Worm (Caenorhabditis elegans) whole organism, late embryonic: ENCODE results near the gene pmt-1.

ENCODE experiments used
- C08G9.2 ChIP-seq: sonication (generic microtip); optimal IDR thresholded peaks from 2 replicates; lab custom pipeline; 2016; ENCODE audit warnings: mild to moderate bottlenecking, missing genetic modification characterization, moderate library complexity, missing compliant biosample characterization
- F13H6.1 ChIP-seq: sonication (generic microtip); optimal IDR thresholded peaks from 2 replicates; lab custom pipeline; 2016; ENCODE audit warnings: missing genetic modification characterization, missing compliant biosample characterization
- K09A11.1 ChIP-seq: sonication (generic microtip); optimal IDR thresholded peaks from 2 replicates; lab custom pipeline; 2017; ENCODE audit warnings: antibody characterized with exemption, mild to moderate bottlenecking, missing genetic modification characterization, missing compliant biosample characterization; ENCODE audit not compliant: insufficient read depth
- T23F11.4 ChIP-seq: fragments of 200-800 bp; sonication (Bioruptor generic); optimal IDR thresholded peaks from 2 replicates; lab custom pipeline; 2018; ENCODE audit warnings: mild to moderate bottlenecking, missing genetic modification characterization, missing compliant biosample characterization
- ceh-18 ChIP-seq: sonication (generic microtip); optimal IDR thresholded peaks from 2 replicates; lab custom pipeline; 2016; ENCODE audit warnings: missing genetic modification characterization, missing compliant biosample characterization
- ceh-19 ChIP-seq: fragments of 200-800 bp; sonication (Bioruptor generic); optimal IDR thresholded peaks from 2 replicates; lab custom pipeline; 2018; ENCODE audit warnings: mild to moderate bottlenecking, missing genetic modification characterization, missing compliant biosample characterization
- ceh-2 ChIP-seq: sonication (generic microtip); optimal IDR thresholded peaks from 2 replicates; lab custom pipeline; 2016; ENCODE audit warnings: missing genotype, missing genetic modification characterization, missing compliant biosample characterization
- ceh-22 ChIP-seq: sonication (generic microtip); optimal IDR thresholded peaks from 2 replicates; lab custom pipeline; 2017; ENCODE audit warnings: missing biosample characterization, missing genetic modification characterization
- ceh-30 ChIP-seq: fragments of 150-350 bp; optimal IDR thresholded peaks from 2 replicates; lab custom pipeline; 2014; ENCODE audit warnings: missing biosample characterization, missing genetic modification characterization
- ceh-31 ChIP-seq: sonication (generic microtip); optimal IDR thresholded peaks from 2 replicates; lab custom pipeline; 2016; ENCODE audit warnings: missing genetic modification characterization, missing compliant biosample characterization
- ceh-45 ChIP-seq: fragments of 200-800 bp; sonication (Bioruptor generic); IDR thresholded peaks from 2 replicates; pipeline ENCODE4 v1.3.6; 2022; ENCODE audit warnings: missing genetic modification reagents, missing genetic modification characterization, missing compliant biosample characterization
- che-1 ChIP-seq: sonication (generic microtip); optimal IDR thresholded peaks from 2 replicates; lab custom pipeline; 2016; ENCODE audit warnings: mild to moderate bottlenecking, missing genetic modification characterization, missing compliant biosample characterization
- dmd-4 ChIP-seq: sonication (generic microtip); optimal IDR thresholded peaks from 2 replicates; lab custom pipeline; 2016; ENCODE audit warnings: borderline replicate concordance, missing genetic modification characterization, missing compliant biosample characterization
- fax-1 ChIP-seq: sonication (generic microtip); optimal IDR thresholded peaks from 2 replicates; lab custom pipeline; 2016; ENCODE audit warnings: missing genotype, missing genetic modification characterization, missing compliant biosample characterization
- fkh-10 ChIP-seq: fragments of 150-350 bp; optimal IDR thresholded peaks from 2 replicates; lab custom pipeline; 2014; ENCODE audit warnings: missing biosample characterization, missing genetic modification reagents, missing genetic modification characterization
- fkh-6 ChIP-seq: sonication (generic microtip); optimal IDR thresholded peaks from 2 replicates; lab custom pipeline; 2016; ENCODE audit warnings: missing genetic modification characterization, missing compliant biosample characterization
- gmeb-2 ChIP-seq: sonication (generic microtip); optimal IDR thresholded peaks from 2 replicates; lab custom pipeline; 2016; ENCODE audit warnings: missing genetic modification characterization, inconsistent platforms, missing compliant biosample characterization
- hlh-30 ChIP-seq: sonication (generic microtip); optimal IDR thresholded peaks from 2 replicates; lab custom pipeline; 2017; ENCODE audit warnings: antibody characterized with exemption, missing genetic modification characterization, missing compliant biosample characterization; ENCODE audit not compliant: insufficient read depth
- hlh-8 ChIP-seq: sonication (generic microtip); optimal IDR thresholded peaks from 2 replicates; lab custom pipeline; 2016; ENCODE audit warnings: missing genotype, missing genetic modification characterization, missing compliant biosample characterization
- lim-6 ChIP-seq: sonication (generic microtip); optimal IDR thresholded peaks from 2 replicates; lab custom pipeline; 2016; ENCODE audit warnings: missing genetic modification characterization, missing compliant biosample characterization
- lin-11 ChIP-seq: fragments of 200-800 bp; sonication (Bioruptor generic); optimal IDR thresholded peaks from 2 replicates; lab custom pipeline; 2018; ENCODE audit warnings: mild to moderate bottlenecking, missing genetic modification characterization, missing compliant biosample characterization
- mec-3 ChIP-seq: sonication (generic microtip); optimal IDR thresholded peaks from 2 replicates; lab custom pipeline; 2016; ENCODE audit warnings: borderline replicate concordance, missing genetic modification characterization, missing compliant biosample characterization
- nhr-232 ChIP-seq: sonication (generic microtip); optimal IDR thresholded peaks from 2 replicates; lab custom pipeline; 2016; ENCODE audit warnings: missing genetic modification characterization, missing compliant biosample characterization
- pag-3 ChIP-seq: sonication (generic microtip); optimal IDR thresholded peaks from 2 replicates; lab custom pipeline; 2016; ENCODE audit warnings: missing compliant biosample characterization, missing genetic modification characterization, borderline replicate concordance
- pax-1 ChIP-seq: fragments of 150-350 bp; optimal IDR thresholded peaks from 2 replicates; lab custom pipeline; 2014; ENCODE audit warnings: missing biosample characterization, missing genetic modification characterization
- pha-4 ChIP-seq: fragments of 150-350 bp; optimal IDR thresholded peaks from 2 replicates; lab custom pipeline; 2018; ENCODE audit warnings: missing biosample characterization, missing genetic modification reagents, missing genetic modification characterization
- pros-1 ChIP-seq: fragments of 150-350 bp; optimal IDR thresholded peaks from 2 replicates; lab custom pipeline; 2014; ENCODE audit warnings: missing biosample characterization, missing genetic modification reagents, missing genetic modification characterization
- rnt-1 ChIP-seq: sonication (generic microtip); optimal IDR thresholded peaks from 2 replicates; lab custom pipeline; 2016; ENCODE audit warnings: missing genetic modification characterization, missing compliant biosample characterization
- sdc-2 ChIP-seq: sonication (generic microtip); optimal IDR thresholded peaks from 2 replicates; lab custom pipeline; 2016; ENCODE audit warnings: missing genotype, missing genetic modification characterization, missing compliant biosample characterization
- sox-4 ChIP-seq: sonication (generic microtip); optimal IDR thresholded peaks from 2 replicates; lab custom pipeline; 2017; ENCODE audit warnings: mild to moderate bottlenecking, missing genetic modification characterization, inconsistent platforms, missing compliant biosample characterization
- syd-9 ChIP-seq: sonication (generic microtip); optimal IDR thresholded peaks from 2 replicates; lab custom pipeline; 2016; ENCODE audit warnings: mild to moderate bottlenecking, missing genetic modification characterization, moderate library complexity, missing compliant biosample characterization
- tbx-2 ChIP-seq: sonication (generic microtip); optimal IDR thresholded peaks from 2 replicates; lab custom pipeline; 2016; ENCODE audit warnings: missing genetic modification characterization, missing compliant biosample characterization
- unc-42 ChIP-seq: sonication (generic microtip); optimal IDR thresholded peaks from 2 replicates; lab custom pipeline; 2016; ENCODE audit warnings: missing genotype, missing genetic modification characterization, missing compliant biosample characterization
- unc-55 ChIP-seq: sonication (generic microtip); optimal IDR thresholded peaks from 2 replicates; lab custom pipeline; 2017; ENCODE audit warnings: missing biosample characterization, missing genetic modification reagents, missing genetic modification characterization
- zip-5 ChIP-seq: sonication (generic microtip); optimal IDR thresholded peaks from 2 replicates; lab custom pipeline; 2016; ENCODE audit warnings: missing genetic modification characterization, missing compliant biosample characterization
- ztf-16 ChIP-seq: sonication (generic microtip); optimal IDR thresholded peaks from 2 replicates; lab custom pipeline; 2017; ENCODE audit warnings: missing genetic modification characterization, missing compliant biosample characterization

pmt-1 gene

DNA sequence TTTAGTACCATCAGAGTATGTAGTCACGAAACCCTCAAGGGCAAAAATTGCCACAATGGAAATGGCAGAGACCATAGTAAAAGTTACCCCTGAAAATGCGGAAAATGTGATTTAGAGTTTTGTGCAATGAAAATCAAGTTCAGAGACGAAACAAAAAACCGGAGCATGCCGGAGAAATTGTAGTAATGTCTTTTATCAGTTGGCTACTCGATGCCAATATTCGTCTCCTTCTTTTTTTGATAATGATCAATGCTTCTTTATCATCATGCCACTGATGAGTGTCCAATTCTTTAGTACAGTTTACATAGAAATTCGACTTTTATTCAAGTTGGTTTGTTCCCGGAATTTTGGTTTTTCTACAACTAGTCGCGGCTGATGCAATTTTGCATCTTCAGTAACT lies 46.6 kb downstream of the pmt-1 start, which contains the start of gene pho-1:
Gene pho-1, minus strand, starts transcription at position 89 of the 400 bp plus-strand sequence.
- TF ChIP-seq sdc-2 (no peak), K09A11.1 (no peak), dmd-4 (tag; lab: Kevin White, UChicago) (no peak), fax-1 (no peak), nhr-232 (tag; lab: Kevin White, UChicago) (no peak), pag-3 (no peak), pha-4 (tag; lab: Kevin White, UChicago) (no peak), gmeb-2 (tag; lab: Kevin White, UChicago) (no peak), ceh-22 (tag; lab: Kevin White, UChicago) (no peak)

DNA sequence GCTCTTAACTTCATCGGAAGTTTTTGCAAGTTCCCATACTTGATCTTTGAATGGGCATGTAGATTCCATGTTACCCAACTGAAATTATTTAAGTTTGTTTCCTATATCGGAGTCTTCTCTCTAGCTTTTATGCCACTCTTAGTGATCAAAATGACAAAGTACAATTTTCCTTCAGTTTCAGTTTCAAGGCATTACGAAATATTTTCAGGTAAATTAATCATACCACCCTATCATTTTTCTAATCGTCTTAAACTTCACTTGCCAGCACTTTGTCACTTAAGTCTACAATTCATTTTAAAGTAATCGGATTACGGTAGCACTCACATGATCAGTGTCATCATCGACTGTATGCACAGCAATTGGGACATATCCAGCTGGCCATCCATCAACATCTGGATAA lies 47.6 kb downstream of the pmt-1 start:
- no peak for TF ChIP-seq tbx-2 (tag; lab: Kevin White, UChicago)
- no peak for TF ChIP-seq C08G9.2 (tag; lab: Kevin White, UChicago)
- TF ChIP-seq lim-6: no peak
- no peak for TF ChIP-seq ztf-16 (tag; lab: Kevin White, UChicago)
- no peak for TF ChIP-seq fax-1
- no peak for TF ChIP-seq ceh-45 (GFP tag; lab: Robert Waterston, UW)
- no peak for TF ChIP-seq pag-3
- TF ChIP-seq rnt-1 (tag; lab: Kevin White, UChicago): no peak
- TF ChIP-seq pros-1 (tag; lab: Kevin White, UChicago): no peak
- no peak for TF ChIP-seq fkh-6 (tag; lab: Kevin White, UChicago)
- TF ChIP-seq fkh-10: no peak
- TF ChIP-seq ceh-30 (tag; lab: Kevin White, UChicago): no peak

DNA sequence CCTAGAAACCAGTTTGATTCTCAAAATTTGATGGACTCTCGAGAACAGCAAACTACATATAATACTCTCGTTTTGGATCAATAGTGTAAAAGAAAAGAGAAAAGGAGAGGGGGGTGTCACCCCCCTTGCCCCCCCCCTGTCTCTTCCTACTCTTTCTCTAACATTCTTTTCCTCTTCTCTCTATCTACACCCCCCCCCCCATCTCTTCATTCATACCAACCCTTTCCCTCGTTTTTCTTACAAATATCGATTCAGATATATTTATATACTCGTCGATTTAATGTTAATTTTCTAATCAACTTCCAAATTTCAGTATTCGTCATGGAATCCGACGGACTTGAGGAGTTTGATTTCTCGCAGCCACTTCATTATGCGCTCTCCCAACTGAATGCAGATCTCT lies 51.2 kb downstream of the pmt-1 start, which contains the start of gene EGAP2.1:
Gene EGAP2.1, plus strand, starts transcription at position 301 of the 400 bp plus-strand sequence.
- no peak for TF ChIP-seq sox-4 (tag; lab: Kevin White, UChicago)
- no peak for TF ChIP-seq hlh-30
- no peak for TF ChIP-seq hlh-8 (tag; lab: Kevin White, UChicago)
- no peak for TF ChIP-seq zip-5
- TF ChIP-seq dmd-4 (tag; lab: Kevin White, UChicago): no peak
- no peak for TF ChIP-seq mec-3 (tag; lab: Kevin White, UChicago)
- no peak for TF ChIP-seq fkh-6 (tag; lab: Kevin White, UChicago)
- no peak for TF ChIP-seq K09A11.1

DNA sequence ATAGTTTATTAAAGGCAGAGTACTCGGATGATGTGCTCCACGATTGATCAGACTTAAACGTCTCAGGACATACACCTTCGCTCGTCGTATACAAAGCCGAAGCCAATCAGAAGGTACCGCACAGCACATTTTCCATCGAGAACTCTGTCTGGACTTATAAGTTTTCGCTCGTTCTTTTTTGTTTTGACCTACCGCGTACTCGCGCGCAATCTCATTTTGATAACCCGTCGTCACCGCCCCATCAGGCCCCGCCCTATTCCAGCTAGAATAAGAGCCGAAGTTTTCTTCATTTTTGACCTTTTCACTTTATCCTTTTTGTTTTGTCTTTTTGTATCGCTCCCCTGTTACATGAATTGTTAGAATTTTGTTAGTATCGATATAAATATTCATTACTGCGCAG lies 52.7 kb downstream of the pmt-1 start, which contains the start of gene EGAP2.2:
Gene EGAP2.2, plus strand, starts transcription at position 301 of the 400 bp plus-strand sequence.
- TF ChIP-seq T23F11.4 (GFP tag; lab: Kevin White, UChicago) (no peak), rnt-1 (tag; lab: Kevin White, UChicago) (no peak), syd-9 (tag; lab: Kevin White, UChicago) (no peak), che-1 (tag; lab: Kevin White, UChicago) (no peak), tbx-2 (tag; lab: Kevin White, UChicago) (no peak), ceh-19 (GFP tag; lab: Kevin White, UChicago) (no peak), ceh-2 (tag; lab: Kevin White, UChicago) (no peak), F13H6.1 (tag; lab: Kevin White, UChicago) (no peak), sdc-2 (no peak), ztf-16 (tag; lab: Kevin White, UChicago) (no peak)

DNA sequence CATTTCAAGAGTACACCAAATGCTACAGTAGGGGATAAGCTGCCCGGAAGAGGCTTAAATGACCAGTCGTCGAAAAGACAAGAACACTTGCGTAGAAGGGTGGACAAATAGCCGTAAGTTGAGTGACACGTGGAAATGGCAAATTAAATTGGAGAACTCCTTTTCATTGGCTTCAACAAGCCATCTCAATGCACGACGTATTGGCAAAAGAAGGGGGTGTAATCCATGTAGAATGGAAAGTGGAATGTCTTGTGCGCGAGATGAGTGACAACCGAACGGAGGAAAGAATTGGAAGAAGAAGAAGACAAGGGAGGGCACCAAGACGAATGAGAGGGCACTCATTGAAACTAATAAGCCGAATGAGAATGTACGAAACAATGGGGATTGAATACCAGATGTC lies 53.7 kb downstream of the pmt-1 start:
- TF ChIP-seq lin-11 (tag; lab: Kevin White, UChicago) (no peak), pax-1 (no peak), unc-42 (tag; lab: Kevin White, UChicago) (peak; percentile 36), tbx-2 (tag; lab: Kevin White, UChicago) (no peak), ceh-18 (tag; lab: Kevin White, UChicago) (no peak), ceh-30 (tag; lab: Kevin White, UChicago) (no peak), pag-3 (no peak), syd-9 (tag; lab: Kevin White, UChicago) (no peak), unc-55 (peak; percentile 63), ceh-31 (peak; percentile 38)
- TF ChIP-seq, all 69 proteins: peak for 3
